Worm (Caenorhabditis elegans) whole organism, early embryonic: ENCODE measurements around the gene ZK1248.20.

ENCODE experiments used
- B0310.2 ChIP-seq: sonication (generic microtip); optimal IDR thresholded peaks from 2 replicates; lab custom pipeline; 2016; ENCODE audit warnings: mild to moderate bottlenecking, missing genetic modification characterization, missing compliant biosample characterization
- ama-1 ChIP-seq: fragments of 150-350 bp; optimal IDR thresholded peaks from 2 replicates; lab custom pipeline; 2014
- ceh-13 ChIP-seq: fragments of 200-800 bp; sonication (Bioruptor generic); optimal IDR thresholded peaks from 2 replicates; lab custom pipeline; 2018; ENCODE audit warnings: mild to moderate bottlenecking, missing genetic modification characterization, missing compliant biosample characterization
- ceh-36 ChIP-seq: sonication (generic microtip); optimal IDR thresholded peaks from 2 replicates; lab custom pipeline; 2016; ENCODE audit warnings: missing genetic modification characterization, inconsistent platforms, missing compliant biosample characterization
- ets-7 ChIP-seq: sonication (generic microtip); optimal IDR thresholded peaks from 2 replicates; lab custom pipeline; 2016; ENCODE audit warnings: missing genotype, missing genetic modification characterization, missing compliant biosample characterization
- flt-1 ChIP-seq: fragments of 200-800 bp; sonication (Bioruptor generic); IDR thresholded peaks from 2 replicates; pipeline ENCODE4 v1.3.6; 2022; ENCODE audit warnings: missing genetic modification characterization, missing compliant biosample characterization
- hmg-4 ChIP-seq: fragments of 200-800 bp; sonication (Bioruptor generic); optimal IDR thresholded peaks from 2 replicates; lab custom pipeline; 2018; ENCODE audit warnings: mild to moderate bottlenecking, missing genetic modification characterization, missing compliant biosample characterization
- pes-1 ChIP-seq: fragments of 200-800 bp; sonication (Bioruptor generic); IDR thresholded peaks from 2 replicates; pipeline ENCODE4 v1.3.6; 2022; ENCODE audit warnings: missing genetic modification reagents, missing genetic modification characterization, missing compliant biosample characterization
- scrt-1 ChIP-seq: fragments of 200-800 bp; sonication (Bioruptor generic); IDR thresholded peaks from 2 replicates; pipeline ENCODE4 v1.3.6; 2022; ENCODE audit warnings: missing genetic modification characterization, missing compliant biosample characterization
- sea-1 ChIP-seq: fragments of 200-800 bp; sonication (Bioruptor generic); conservative IDR thresholded peaks from 2 replicates; pipeline ENCODE4 v1.3.6; 2022; ENCODE audit warnings: missing genetic modification characterization, missing compliant biosample characterization
- tbx-37 ChIP-seq: fragments of 200-800 bp; sonication (Bioruptor generic); conservative IDR thresholded peaks from 2 replicates; pipeline ENCODE4 v1.3.6; 2022; ENCODE audit warnings: missing genetic modification reagents, missing genetic modification characterization, missing compliant biosample characterization
- tra-4 ChIP-seq: sonication (generic microtip); optimal IDR thresholded peaks from 2 replicates; lab custom pipeline; 2017; ENCODE audit warnings: missing genetic modification characterization, missing compliant biosample characterization

ce11 chrII:5838453-5838852 lies 22.0 kb downstream of the ZK1248.20 start, which contains the start of gene ZK1248.15:
- TF ChIP-seq hmg-4 (no peak), tbx-37 (GFP tag; lab: Robert Waterston, UW) (no peak), ceh-13 (GFP tag; lab: Kevin White, UChicago) (no peak), ceh-36 (tag; lab: Kevin White, UChicago) (no peak), flt-1 (GFP tag; lab: Robert Waterston, UW) (no peak), B0310.2 (tag; lab: Kevin White, UChicago) (no peak), ama-1 (lab: Kevin White, UChicago) (no peak), pes-1 (GFP tag; lab: Robert Waterston, UW) (no peak), tra-4 (tag; lab: Kevin White, UChicago) (no peak), scrt-1 (GFP tag; lab: Robert Waterston, UW) (no peak), ets-7 (tag; lab: Kevin White, UChicago) (no peak), sea-1 (GFP tag; lab: Robert Waterston, UW) (no peak)
